Fruit fly (Drosophila melanogaster) whole organism, embryonic: Measurements from ENCODE around the gene ct.
A peak's percentile ranks its signal among the peaks of the same experiment; 100 is the strongest.
"Not testable (repeated sequence)": the region's sequence is repeated elsewhere in the genome, so short reads cannot be mapped to it uniquely, and the experiment has no call there.

Experiments used
- CG10209 ChIP-seq: fragments of 200-800 bp; sonication (Bioruptor generic); optimal IDR thresholded peaks from 3 replicates; lab custom pipeline; 2017; ENCODE audit warnings: missing biosample characterization, mild to moderate bottlenecking, missing genetic modification characterization, missing genetic modification reagents
- CG10366 ChIP-seq: fragments of 200-800 bp; sonication (Bioruptor generic); IDR thresholded peaks from 2 replicates; pipeline ENCODE4 v1.3.6; 2022; ENCODE audit warnings: missing biosample characterization, missing genetic modification characterization
- CG11696 ChIP-seq: fragments of 200-800 bp; sonication (Bioruptor generic); IDR thresholded peaks from 2 replicates; pipeline ENCODE4 v1.3.6; 2022; ENCODE audit warnings: missing biosample characterization, missing genetic modification characterization
- CG12219 ChIP-seq: fragments of 200-800 bp; sonication (Bioruptor generic); optimal IDR thresholded peaks from 3 replicates; lab custom pipeline; 2018; ENCODE audit warnings: missing biosample characterization, mild to moderate bottlenecking, missing genetic modification characterization
- CG14014 ChIP-seq: fragments of 200-800 bp; sonication (Bioruptor generic); IDR thresholded peaks from 2 replicates; pipeline ENCODE4 v1.3.6; 2022; ENCODE audit warnings: missing biosample characterization, missing genetic modification characterization
- CG1529 ChIP-seq: fragments of 200-800 bp; sonication (Bioruptor generic); optimal IDR thresholded peaks from 3 replicates; lab custom pipeline; 2018; ENCODE audit warnings: missing biosample characterization, missing genetic modification characterization
- CG18262 ChIP-seq: fragments of 200-800 bp; optimal IDR thresholded peaks from 3 replicates; lab custom pipeline; 2019; ENCODE audit warnings: missing biosample characterization, mild to moderate bottlenecking, missing genetic modification characterization, moderate library complexity
- CG3281 ChIP-seq: fragments of 200-800 bp; sonication (Bioruptor generic); optimal IDR thresholded peaks from 3 replicates; lab custom pipeline; 2017; ENCODE audit warnings: missing biosample characterization, mild to moderate bottlenecking, missing genetic modification characterization
- CG33557 ChIP-seq: fragments of 200-800 bp; sonication (Bioruptor generic); optimal IDR thresholded peaks from 2 replicates; lab custom pipeline; 2019; ENCODE audit warnings: missing biosample characterization, mild to moderate bottlenecking, missing genetic modification characterization, moderate library complexity
- CG3847 ChIP-seq: fragments of 200-800 bp; sonication (Bioruptor generic); IDR thresholded peaks from 2 replicates; pipeline ENCODE4 v1.3.6; 2022; ENCODE audit warnings: missing biosample characterization, missing genetic modification characterization
- CG6272 ChIP-seq: fragments of 200-800 bp; sonication (Bioruptor generic); IDR thresholded peaks from 2 replicates; pipeline ENCODE4 v1.3.6; 2022; ENCODE audit warnings: missing biosample characterization, missing genetic modification characterization
- CG9727 ChIP-seq: fragments of 200-800 bp; sonication (Bioruptor generic); optimal IDR thresholded peaks from 3 replicates; lab custom pipeline; 2017; ENCODE audit warnings: missing biosample characterization, mild to moderate bottlenecking, missing genetic modification characterization
- CG9817 ChIP-seq: fragments of 200-800 bp; sonication (Bioruptor generic); optimal IDR thresholded peaks from 2 replicates; lab custom pipeline; 2018; ENCODE audit warnings: missing biosample characterization, mild to moderate bottlenecking, missing genetic modification characterization, moderate library complexity
- D ChIP-seq, 2 experiments: fragments of 200-800 bp in 1 of 2; fragments of >200 bp in 1 of 2; sonication (Bioruptor generic) in 1 of 2; optimal IDR thresholded peaks; 2 replicates in 1 of 2; 3 replicates in 1 of 2; lab custom pipeline; 2017; ENCODE audit warnings: mild to moderate bottlenecking in 1 of 2, missing biosample characterization in 1 of 2, missing genetic modification characterization in 1 of 2, missing genetic modification reagents in 1 of 2
- D19B ChIP-seq: fragments of 200-800 bp; sonication (Bioruptor generic); optimal IDR thresholded peaks from 2 replicates; lab custom pipeline; 2017; ENCODE audit warnings: missing biosample characterization, mild to moderate bottlenecking, missing genetic modification characterization
- Dip3 ChIP-seq: fragments of 200-800 bp; sonication (Bioruptor generic); optimal IDR thresholded peaks from 3 replicates; lab custom pipeline; 2016; ENCODE audit warnings: missing biosample characterization, missing genetic modification characterization
- GATAe ChIP-seq: fragments of 200-800 bp; sonication (Bioruptor generic); conservative IDR thresholded peaks from 2 replicates; pipeline ENCODE4 v1.3.6; 2022; ENCODE audit warnings: missing biosample characterization, missing genetic modification characterization
- HLH3B ChIP-seq: fragments of 200-800 bp; sonication (Bioruptor generic); IDR thresholded peaks from 2 replicates; pipeline ENCODE4 v1.3.6; 2022; ENCODE audit warnings: missing biosample characterization, missing genetic modification characterization
- HLHmδ ChIP-seq: fragments of 200-800 bp; sonication (Bioruptor generic); optimal IDR thresholded peaks from 2 replicates; lab custom pipeline; 2018; ENCODE audit warnings: missing biosample characterization, mild to moderate bottlenecking, missing genetic modification characterization, moderate library complexity
- Hand ChIP-seq: fragments of 200-800 bp; sonication (Bioruptor generic); optimal IDR thresholded peaks from 2 replicates; lab custom pipeline; 2017; ENCODE audit warnings: mild to moderate bottlenecking, missing biosample characterization, missing genetic modification reagents, missing genetic modification characterization
- Meics ChIP-seq: fragments of 200-800 bp; sonication (Bioruptor generic); optimal IDR thresholded peaks from 2 replicates; lab custom pipeline; 2017; ENCODE audit warnings: missing biosample characterization, mild to moderate bottlenecking, missing genetic modification characterization
- PHDP ChIP-seq: fragments of 200-800 bp; sonication (Bioruptor generic); optimal IDR thresholded peaks from 3 replicates; lab custom pipeline; 2018; ENCODE audit warnings: missing biosample characterization, mild to moderate bottlenecking, missing genetic modification characterization, moderate library complexity
- Ptx1 ChIP-seq: fragments of 200-800 bp; sonication (Bioruptor generic); IDR thresholded peaks from 2 replicates; pipeline ENCODE4 v1.3.6; 2022; ENCODE audit warnings: missing biosample characterization, missing genetic modification characterization
- Ravus ChIP-seq: fragments of 200-800 bp; sonication (Bioruptor generic); IDR thresholded peaks from 2 replicates; pipeline ENCODE4 v1.3.6; 2022; ENCODE audit warnings: missing biosample characterization, missing genetic modification characterization
- Rfx ChIP-seq: fragments of 200-800 bp; sonication (Bioruptor generic); IDR thresholded peaks from 2 replicates; pipeline ENCODE4 v1.3.6; 2022; ENCODE audit warnings: missing biosample characterization, missing genetic modification characterization
- Ssrp ChIP-seq: fragments of 200-800 bp; sonication (Bioruptor generic); optimal IDR thresholded peaks from 2 replicates; lab custom pipeline; 2018; ENCODE audit warnings: missing biosample characterization, mild to moderate bottlenecking, missing genetic modification characterization, moderate library complexity
- Xrp1 ChIP-seq: fragments of 200-800 bp; sonication (Bioruptor generic); IDR thresholded peaks from 2 replicates; pipeline ENCODE4 v1.3.6; 2022; ENCODE audit warnings: missing biosample characterization, missing genetic modification characterization
- ap ChIP-seq: fragments of 200-800 bp; sonication (Bioruptor generic); IDR thresholded peaks from 2 replicates; pipeline ENCODE4 v1.3.6; 2022; ENCODE audit warnings: missing biosample characterization, missing genetic modification characterization
- chif ChIP-seq, 2 experiments: fragments of 200-800 bp; sonication (Bioruptor generic); optimal IDR thresholded peaks; 3 replicates each; lab custom pipeline; 2016; ENCODE audit warnings: missing biosample characterization in 2 of 2, missing genetic modification characterization in 2 of 2
- chinmo ChIP-seq: fragments of 200-800 bp; sonication (Bioruptor generic); IDR thresholded peaks from 4 replicates; pipeline ENCODE4 v1.3.6; 2022; ENCODE audit warnings: missing biosample characterization, missing genetic modification characterization; ENCODE audit not compliant: partially characterized antibody
- chm ChIP-seq: fragments of 200-800 bp; sonication (Bioruptor generic); IDR thresholded peaks from 2 replicates; pipeline ENCODE4 v1.3.6; 2022; ENCODE audit warnings: missing biosample characterization, missing genetic modification characterization
- dati ChIP-seq: fragments of 200-800 bp; sonication (Bioruptor generic); IDR thresholded peaks from 2 replicates; pipeline ENCODE4 v1.3.6; 2022; ENCODE audit warnings: missing biosample characterization, missing genetic modification characterization
- grau ChIP-seq: fragments of 200-800 bp; optimal IDR thresholded peaks from 3 replicates; lab custom pipeline; 2019; ENCODE audit warnings: missing biosample characterization, mild to moderate bottlenecking, missing genetic modification characterization, moderate library complexity
- gsb ChIP-seq: fragments of 200-800 bp; sonication (Bioruptor generic); IDR thresholded peaks from 2 replicates; pipeline ENCODE4 v1.3.6; 2022; ENCODE audit warnings: missing biosample characterization, missing genetic modification characterization
- ind ChIP-seq: fragments of 200-800 bp; sonication (Bioruptor generic); optimal IDR thresholded peaks from 3 replicates; lab custom pipeline; 2016; ENCODE audit warnings: missing biosample characterization, missing genetic modification characterization
- kni ChIP-seq: fragments of 200-800 bp; sonication (Bioruptor generic); optimal IDR thresholded peaks from 3 replicates; lab custom pipeline; 2017; ENCODE audit warnings: mild to moderate bottlenecking, missing biosample characterization, missing genetic modification reagents, missing genetic modification characterization
- mirr ChIP-seq: fragments of 200-800 bp; sonication (Bioruptor generic); optimal IDR thresholded peaks from 3 replicates; lab custom pipeline; 2018; ENCODE audit warnings: missing biosample characterization, mild to moderate bottlenecking, missing genetic modification characterization
- oc ChIP-seq: fragments of 200-800 bp; sonication (Bioruptor generic); optimal IDR thresholded peaks from 2 replicates; lab custom pipeline; 2018; ENCODE audit warnings: missing biosample characterization, mild to moderate bottlenecking, missing genetic modification characterization, moderate library complexity
- odd ChIP-seq: fragments of 200-800 bp; sonication (Bioruptor generic); optimal IDR thresholded peaks from 2 replicates; lab custom pipeline; 2017; ENCODE audit warnings: missing biosample characterization, mild to moderate bottlenecking, missing genetic modification characterization
- pan ChIP-seq, 4 experiments: fragments of >200 bp in 3 of 4; fragments of 200-800 bp in 1 of 4; sonication (Bioruptor generic) in 1 of 4; optimal IDR thresholded peaks in 3 of 4; IDR thresholded peaks in 1 of 4; 2 replicates each; pipeline versions ENCODE4 v1.3.6 to Lab custom; 2017 to 2022; ENCODE audit warnings: missing biosample characterization in 2 of 4, missing genetic modification characterization in 2 of 4, mixed read lengths in 1 of 4
- peb ChIP-seq: fragments of 200-800 bp; sonication (Bioruptor generic); IDR thresholded peaks from 2 replicates; pipeline ENCODE4 v1.3.6; 2022; ENCODE audit warnings: missing biosample characterization, missing genetic modification characterization
- pho ChIP-seq: fragments of 200-800 bp; sonication (Bioruptor generic); optimal IDR thresholded peaks from 2 replicates; lab custom pipeline; 2016; ENCODE audit warnings: missing biosample characterization, missing genetic modification characterization
- so ChIP-seq: fragments of 200-800 bp; sonication (Bioruptor generic); IDR thresholded peaks from 3 replicates; pipeline ENCODE4 v1.3.6; 2022; ENCODE audit warnings: missing biosample characterization, missing genetic modification characterization
- sob ChIP-seq: fragments of 200-800 bp; sonication (Bioruptor generic); IDR thresholded peaks from 2 replicates; pipeline ENCODE4 v1.3.6; 2022; ENCODE audit warnings: missing biosample characterization, missing genetic modification characterization
- twi ChIP-seq: fragments of 200-800 bp; optimal IDR thresholded peaks from 2 replicates; lab custom pipeline; 2019; ENCODE audit warnings: missing biosample characterization, mild to moderate bottlenecking, missing genetic modification characterization, moderate library complexity
- wek ChIP-seq: fragments of 200-800 bp; sonication (Bioruptor generic); optimal IDR thresholded peaks from 3 replicates; lab custom pipeline; 2018; ENCODE audit warnings: missing biosample characterization, mild to moderate bottlenecking, missing genetic modification characterization, moderate library complexity
- wor ChIP-seq: fragments of 200-800 bp; sonication (Bioruptor generic); IDR thresholded peaks from 2 replicates; pipeline ENCODE4 v1.3.6; 2022; ENCODE audit warnings: missing biosample characterization, missing genetic modification characterization

Gene ct

DNA sequence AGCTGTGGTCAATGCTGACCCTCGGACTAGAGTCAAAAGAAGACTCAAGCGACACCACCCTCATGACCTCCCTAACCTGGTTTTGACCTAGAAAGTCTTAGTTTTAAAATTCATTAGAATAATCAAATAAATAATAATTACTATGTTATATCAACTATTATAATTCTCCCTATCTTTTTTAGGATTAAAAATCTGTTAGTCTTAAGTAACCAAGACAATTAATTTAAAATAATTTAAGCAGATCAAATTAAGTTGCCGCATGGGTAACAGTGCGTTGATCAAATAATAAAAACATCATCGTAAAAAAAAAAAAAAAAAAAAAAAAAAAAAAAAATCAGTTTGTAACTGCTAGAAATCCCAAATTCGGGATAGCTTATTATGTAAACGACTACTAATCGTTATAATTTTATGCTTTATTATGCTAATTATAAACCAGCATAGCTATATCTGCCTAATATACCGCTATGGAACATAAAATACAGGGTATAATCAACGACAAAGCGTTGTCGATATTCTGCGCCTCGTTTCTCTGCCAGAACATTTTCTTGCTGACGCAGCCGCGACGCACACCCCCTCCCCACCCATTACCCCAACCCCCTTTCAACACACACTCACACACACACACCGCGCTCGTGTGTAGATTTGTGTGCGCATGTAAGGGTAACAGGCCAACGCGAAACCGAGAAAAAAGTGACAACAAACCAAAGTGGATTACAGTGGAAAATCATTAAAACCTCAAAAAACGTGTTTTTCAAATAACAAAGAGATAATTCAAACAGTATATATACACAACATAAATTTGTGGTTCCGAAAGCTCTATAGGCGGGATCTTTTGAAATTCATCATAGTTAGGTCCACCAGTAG, 95.0 kb downstream of the ct start (continued):
- TF ChIP-seq odd (GFP tag; lab: Kevin White, UChicago) (peak; percentile 47), CG10209 (peak; percentile 29), sob (GFP tag; lab: Robert Waterston, UW) (peak; percentile 63), GATAe (0 out of 2 replicates have a peak, but pooled peaks have one; percentile 19), ap (peak; percentile 39; the same call in 1 of the 2 replicates), wek (GFP tag; lab: Kevin White, UChicago) (peak; percentile 57), CG9727 (peak; percentile 27), CG11696 (peak; percentile 29), Dip3 (GFP tag; lab: Kevin White, UChicago) (peak; percentile 66), Ptx1 (GFP tag; lab: Robert Waterston, UW) (peak; percentile 75), Rfx (GFP tag; lab: Robert Waterston, UW) (peak; percentile 79), so (GFP tag; lab: Robert Waterston, UW) (peak; percentile 46; the same call in 1 of the 3 replicates), CG3847 (GFP tag; lab: Robert Waterston, UW) (peak; percentile 38), dati (GFP tag; lab: Robert Waterston, UW) (peak; percentile 30; the same call in 1 of the 2 replicates), pan (GFP tag; optimal IDR thresholded peaks at IDR 0.05 in 1 of 2, IDR thresholded peaks at IDR 0.05 in 1 of 2) (peak in 1 of 2 experiments; percentile 81), peb (GFP tag; lab: Robert Waterston, UW) (peak; percentile 9; the same call in 1 of the 2 replicates), CG9817 (tag; lab: Kevin White, UChicago) (peak; percentile 63), D19B (GFP tag; lab: Kevin White, UChicago) (peak; percentile 94), CG12219 (GFP tag; lab: Kevin White, UChicago) (peak; percentile 79), HLH3B (GFP tag; lab: Robert Waterston, UW) (peak; percentile 67), Ravus (GFP tag; lab: Robert Waterston, UW) (peak; percentile 20), CG33557 (GFP tag; lab: Kevin White, UChicago) (peak; percentile 24), chif (GFP tag; optimal IDR thresholded peaks at IDR 0.05; lab: Kevin White, UChicago) (peak in 1 of 2 experiments; percentile 23), wor (peak; percentile 14; the same call in 1 of the 2 replicates), CG18262 (peak; percentile 17), kni (GFP tag; lab: Kevin White, UChicago) (peak; percentile 69), Ssrp (tag; lab: Kevin White, UChicago) (peak; percentile 92), CG3281 (GFP tag; lab: Kevin White, UChicago) (peak; percentile 72), Hand (GFP tag; lab: Kevin White, UChicago) (peak; percentile 64), Xrp1 (GFP tag; lab: Robert Waterston, UW) (peak; percentile 67), mirr (GFP tag; lab: Kevin White, UChicago) (peak; percentile 88), chinmo (GFP tag; lab: Robert Waterston, UW) (peak; percentile 91), CG6272 (GFP tag; lab: Robert Waterston, UW) (peak; percentile 24; the same call in 1 of the 2 replicates), grau (peak; percentile 98), chm (GFP tag; lab: Robert Waterston, UW) (peak; percentile 67), CG10366 (peak; percentile 73), CG14014 (GFP tag; lab: Robert Waterston, UW) (peak; percentile 78), oc (tag; lab: Kevin White, UChicago) (peak; percentile 48), gsb (peak; percentile 56), ind (peak; percentile 37), twi (peak; percentile 6), PHDP (tag; lab: Kevin White, UChicago) (peak; percentile 60), D (GFP tag; optimal IDR thresholded peaks at IDR 0.05; lab: Kevin White, UChicago) (peak; percentile 3), Meics (peak; percentile 60), CG1529 (GFP tag; lab: Kevin White, UChicago) (peak; percentile 35), HLHmδ (GFP tag; lab: Kevin White, UChicago) (peak; percentile 7), pho (GFP tag; lab: Kevin White, UChicago) (peak; percentile 18)
- not testable (repeated sequence) for TF ChIP-seq pan, D (optimal IDR thresholded peaks at IDR 0.05; lab: Kevin White, UChicago)
